Fruit fly (Drosophila melanogaster): ENCODE data around the gene C3G.
A peak's percentile ranks its signal among the peaks of the same experiment; 100 is the strongest.

Gene C3G

DNA sequence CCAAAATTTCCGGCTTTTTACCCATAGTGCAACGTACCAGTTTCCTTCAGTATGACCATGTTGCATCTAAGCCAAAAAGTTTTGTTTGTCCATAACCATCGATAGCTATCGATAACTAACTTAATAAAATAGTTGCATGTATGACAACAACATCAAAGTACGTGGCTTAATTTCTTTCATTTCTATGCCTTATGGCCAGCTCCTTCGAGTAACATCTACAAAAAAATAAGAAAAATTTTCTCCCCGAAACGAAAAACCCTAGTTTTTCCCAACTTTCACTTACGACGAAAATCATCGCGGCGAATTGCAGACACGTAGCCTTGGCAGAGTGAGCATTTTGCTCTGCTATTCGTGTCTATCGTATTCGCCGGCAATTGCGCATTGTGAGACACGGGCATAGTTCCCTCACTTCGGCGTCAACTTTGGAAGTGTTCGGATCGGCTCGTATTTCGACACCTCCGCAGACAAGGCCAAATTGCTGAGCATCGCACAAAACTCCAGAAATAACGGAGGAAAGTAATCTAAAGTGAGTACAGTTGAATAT is 47.1 kb downstream of the C3G start, which contains the start of gene sov (continued):
- TF ChIP-seq ftz-f1 (GFP tag; optimal IDR thresholded peaks at IDR 0.05) = peak; percentile 85
- TF ChIP-seq mld (GFP tag; IDR thresholded peaks at IDR 0.05; ENCODE audit: partially characterized antibody) = peak; percentile 67; the same call in 1 of the 3 replicates
- no peak for TF ChIP-seq CG2678 (tag; optimal IDR thresholded peaks at IDR 0.05)
- peak; percentile 94 for TF ChIP-seq Dll (GFP tag; IDR thresholded peaks at IDR 0.05; ENCODE audit: partially characterized antibody)
- peak; percentile 88 for TF ChIP-seq Lhr (GFP tag; optimal IDR thresholded peaks at IDR 0.05)
- no peak for TF ChIP-seq CrebB (tag; optimal IDR thresholded peaks at IDR 0.05)
- no peak for TF ChIP-seq gsb (GFP tag; IDR thresholded peaks at IDR 0.05)
- TF ChIP-seq Gsc (GFP tag; IDR thresholded peaks at IDR 0.05) = no peak
- no peak for TF ChIP-seq lmd (GFP tag; IDR thresholded peaks at IDR 0.05)
- peak; percentile 56; the same call in 1 of the 2 replicates for TF ChIP-seq CG42726 (GFP tag; IDR thresholded peaks at IDR 0.05; ENCODE audit: partially characterized antibody)
- TF ChIP-seq CG11696 (GFP tag; IDR thresholded peaks at IDR 0.05) = no peak
- peak; percentile 17 for TF ChIP-seq CG15514 (GFP tag; optimal IDR thresholded peaks at IDR 0.05)
- TF ChIP-seq unc-4 (GFP tag; IDR thresholded peaks at IDR 0.05; ENCODE audit: partially characterized antibody) = peak; percentile 88
- TF ChIP-seq HLH4C (GFP tag; IDR thresholded peaks at IDR 0.05; ENCODE audit: partially characterized antibody) = peak; percentile 85
- TF ChIP-seq Hr39 (optimal IDR thresholded peaks at IDR 0.05) = no peak
- no peak for TF ChIP-seq CG10209 (GFP tag; optimal IDR thresholded peaks at IDR 0.05)
- TF ChIP-seq nmo (GFP tag; optimal IDR thresholded peaks at IDR 0.05) = peak; percentile 36
- peak; percentile 67; the same call in 1 of the 2 replicates for TF ChIP-seq ato (GFP tag; IDR thresholded peaks at IDR 0.05; ENCODE audit: partially characterized antibody)
- TF ChIP-seq CG3838 (GFP tag; optimal IDR thresholded peaks at IDR 0.05) = no peak
- TF ChIP-seq ase (GFP tag; IDR thresholded peaks at IDR 0.05) = no peak
- TF ChIP-seq Myb (GFP tag; optimal IDR thresholded peaks at IDR 0.05) = peak; percentile 9
- peak; percentile 2 for TF ChIP-seq CG13775 (GFP tag; optimal IDR thresholded peaks at IDR 0.05)
- TF ChIP-seq gcm (GFP tag; optimal IDR thresholded peaks at IDR 0.05) = no peak
- no peak for TF ChIP-seq CG8765 (GFP tag; IDR thresholded peaks at IDR 0.05)
- TF ChIP-seq Nf-YC (tag; optimal IDR thresholded peaks at IDR 0.05) = peak; percentile 1
- no peak for TF ChIP-seq CG32767 (GFP tag; IDR thresholded peaks at IDR 0.05)
- peak; percentile 4 for TF ChIP-seq lilli (GFP tag; optimal IDR thresholded peaks at IDR 0.05)
- no peak for TF ChIP-seq sisA (GFP tag; IDR thresholded peaks at IDR 0.05)
- peak; percentile 7 for TF ChIP-seq grau (tag; optimal IDR thresholded peaks at IDR 0.05)
- TF ChIP-seq CG31224 (GFP tag; IDR thresholded peaks at IDR 0.05) = no peak
- TF ChIP-seq CG10543 (GFP tag; optimal IDR thresholded peaks at IDR 0.05) = peak; percentile 19
- no peak for TF ChIP-seq grn (GFP tag; optimal IDR thresholded peaks at IDR 0.05)
- no peak for TF ChIP-seq emc (GFP tag; optimal IDR thresholded peaks at IDR 0.05)
- TF ChIP-seq Optix (GFP tag; IDR thresholded peaks at IDR 0.05) = no peak
- TF ChIP-seq sd (tag; optimal IDR thresholded peaks at IDR 0.05) = peak; percentile 48
- no peak for TF ChIP-seq CG18619 (GFP tag; optimal IDR thresholded peaks at IDR 0.05)
- no peak for TF ChIP-seq CG9817 (tag; optimal IDR thresholded peaks at IDR 0.05)
- TF ChIP-seq CG12071 (GFP tag; optimal IDR thresholded peaks at IDR 0.05) = no peak
- TF ChIP-seq unpg (GFP tag; optimal IDR thresholded peaks at IDR 0.05) = no peak
- TF ChIP-seq pb (GFP tag; optimal IDR thresholded peaks at IDR 0.05) = no peak
- 0 out of 2 replicates have a peak, but pooled peaks have one; percentile 31 for TF ChIP-seq rib (GFP tag; IDR thresholded peaks at IDR 0.05)
- TF ChIP-seq CG11504 (tag; optimal IDR thresholded peaks at IDR 0.05) = no peak
- TF ChIP-seq CG12659 (GFP tag; optimal IDR thresholded peaks at IDR 0.05) = peak; percentile 53
- TF ChIP-seq CG33213 (GFP tag; optimal IDR thresholded peaks at IDR 0.05) = peak; percentile 85
- TF ChIP-seq CG9797 (GFP tag; optimal IDR thresholded peaks at IDR 0.05) = peak; percentile 60
- no peak for TF ChIP-seq CG2202 (tag; optimal IDR thresholded peaks at IDR 0.05)
- TF ChIP-seq CG6791 (GFP tag; IDR thresholded peaks at IDR 0.05; ENCODE audit: partially characterized antibody) = peak; percentile 78
- 0 out of 3 replicates have a peak, but pooled peaks have one; percentile 22 for TF ChIP-seq CG2199 (GFP tag; IDR thresholded peaks at IDR 0.05)
- no peak for TF ChIP-seq Gug (GFP tag; IDR thresholded peaks at IDR 0.05)
- TF ChIP-seq bbx (GFP tag; IDR thresholded peaks at IDR 0.05; ENCODE audit: partially characterized antibody) = peak; percentile 74

All from whole organism, embryonic.